Worm (Caenorhabditis elegans) whole organism, early embryonic: ENCODE results near the gene plrg-1.

Experiments used
- aly-1 ChIP-seq: sonication (generic microtip); optimal IDR thresholded peaks from 2 replicates; lab custom pipeline; 2016; ENCODE audit warnings: missing genetic modification characterization, missing compliant biosample characterization
- ama-1 ChIP-seq: fragments of 150-350 bp; optimal IDR thresholded peaks from 2 replicates; lab custom pipeline; 2014
- ceh-13 ChIP-seq: fragments of 200-800 bp; sonication (Bioruptor generic); optimal IDR thresholded peaks from 2 replicates; lab custom pipeline; 2018; ENCODE audit warnings: mild to moderate bottlenecking, missing genetic modification characterization, missing compliant biosample characterization
- ceh-36 ChIP-seq: sonication (generic microtip); optimal IDR thresholded peaks from 2 replicates; lab custom pipeline; 2016; ENCODE audit warnings: missing genetic modification characterization, inconsistent platforms, missing compliant biosample characterization
- flt-1 ChIP-seq: fragments of 200-800 bp; sonication (Bioruptor generic); IDR thresholded peaks from 2 replicates; pipeline ENCODE4 v1.3.6; 2022; ENCODE audit warnings: missing genetic modification characterization, missing compliant biosample characterization
- hmbx-1 ChIP-seq: sonication (generic microtip); optimal IDR thresholded peaks from 2 replicates; lab custom pipeline; 2016; ENCODE audit warnings: mild to moderate bottlenecking, missing genetic modification characterization, missing compliant biosample characterization
- pes-1 ChIP-seq: fragments of 200-800 bp; sonication (Bioruptor generic); IDR thresholded peaks from 2 replicates; pipeline ENCODE4 v1.3.6; 2022; ENCODE audit warnings: missing genetic modification reagents, missing genetic modification characterization, missing compliant biosample characterization
- scrt-1 ChIP-seq: fragments of 200-800 bp; sonication (Bioruptor generic); IDR thresholded peaks from 2 replicates; pipeline ENCODE4 v1.3.6; 2022; ENCODE audit warnings: missing genetic modification characterization, missing compliant biosample characterization
- sea-1 ChIP-seq: fragments of 200-800 bp; sonication (Bioruptor generic); conservative IDR thresholded peaks from 2 replicates; pipeline ENCODE4 v1.3.6; 2022; ENCODE audit warnings: missing genetic modification characterization, missing compliant biosample characterization
- tbx-11 ChIP-seq: fragments of 200-800 bp; sonication (Bioruptor generic); IDR thresholded peaks from 2 replicates; pipeline ENCODE4 v1.3.6; 2022; ENCODE audit warnings: missing genetic modification characterization, missing compliant biosample characterization
- tbx-37 ChIP-seq: fragments of 200-800 bp; sonication (Bioruptor generic); conservative IDR thresholded peaks from 2 replicates; pipeline ENCODE4 v1.3.6; 2022; ENCODE audit warnings: missing genetic modification reagents, missing genetic modification characterization, missing compliant biosample characterization

DNA sequence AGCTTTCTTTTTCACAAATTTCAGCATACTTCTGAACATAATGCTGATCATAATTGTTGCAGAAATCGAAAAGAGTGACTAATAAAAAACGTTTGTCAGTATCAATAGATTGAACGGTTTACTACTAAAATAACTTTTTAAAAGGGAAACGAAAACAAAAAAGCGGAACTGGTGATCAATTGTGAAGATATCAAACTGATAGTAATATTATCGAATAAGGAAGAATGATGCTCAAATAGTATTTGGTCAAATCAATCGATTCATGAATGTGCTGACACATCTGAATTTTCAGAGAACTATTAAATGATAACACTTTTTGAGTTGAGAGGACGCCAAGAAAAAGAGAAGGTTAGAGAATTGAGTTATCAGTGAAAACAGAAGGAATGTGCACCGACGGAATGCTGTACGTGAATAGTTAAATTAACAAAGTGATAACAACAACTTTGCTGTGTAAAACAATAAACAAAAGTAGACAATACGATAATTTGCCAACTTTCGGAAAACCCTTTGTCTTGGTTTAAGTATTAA is 31.1 kb downstream of the plrg-1 start, which contains the start of gene D1054.5:
- TF ChIP-seq hmbx-1 (tag; lab: Kevin White, UChicago) (no peak), tbx-11 (GFP tag; lab: Robert Waterston, UW) (no peak), aly-1 (tag; lab: Kevin White, UChicago) (no peak), ama-1 (lab: Kevin White, UChicago) (no peak), ceh-13 (no peak), tbx-37 (GFP tag; lab: Robert Waterston, UW) (no peak), sea-1 (GFP tag; lab: Robert Waterston, UW) (no peak), scrt-1 (GFP tag; lab: Robert Waterston, UW) (no peak), ceh-36 (tag; lab: Kevin White, UChicago) (no peak), pes-1 (GFP tag; lab: Robert Waterston, UW) (no peak), flt-1 (GFP tag; lab: Robert Waterston, UW) (no peak)
